Worm (Caenorhabditis elegans): Measurements from ENCODE around the gene W02H5.19.

Gene W02H5.19

ce11 chrV:2646067-2646466 is 7.4 kb downstream of the W02H5.19 start:
- no peak for TF ChIP-seq pha-4 (tag; optimal IDR thresholded peaks at IDR 0.05)
- TF ChIP-seq mml-1 (tag; optimal IDR thresholded peaks at IDR 0.05) = no peak
- no peak for TF ChIP-seq R02D3.7 (tag; optimal IDR thresholded peaks at IDR 0.05)
- no peak for TF ChIP-seq egl-27 (tag; optimal IDR thresholded peaks at IDR 0.05)
- TF ChIP-seq elt-1 (tag; optimal IDR thresholded peaks at IDR 0.05) = no peak
- TF ChIP-seq skn-1 (tag; optimal IDR thresholded peaks at IDR 0.05) = no peak
- no peak for TF ChIP-seq ceh-28 (tag; optimal IDR thresholded peaks at IDR 0.05)
- no peak for TF ChIP-seq fkh-2 (tag; optimal IDR thresholded peaks at IDR 0.05)
- TF ChIP-seq hmg-11 (tag; optimal IDR thresholded peaks at IDR 0.05) = no peak
- TF ChIP-seq lin-15B (tag; optimal IDR thresholded peaks at IDR 0.05) = no peak
- TF ChIP-seq zag-1 (tag; optimal IDR thresholded peaks at IDR 0.05) = no peak

- no peak for TF ChIP-seq ama-1 (optimal IDR thresholded peaks at IDR 0.05)
- TF ChIP-seq nhr-28 (tag; optimal IDR thresholded peaks at IDR 0.05) = no peak
- peak; percentile 86 for TF ChIP-seq nfya-1 (tag; optimal IDR thresholded peaks at IDR 0.05; ENCODE audit: insufficient read depth)
- TF ChIP-seq nhr-43 (tag; optimal IDR thresholded peaks at IDR 0.05; ENCODE audit: poor library complexity, severe bottlenecking) = no peak
- TF ChIP-seq unc-62 (GFP tag; optimal IDR thresholded peaks at IDR 0.05) = no peak
- TF ChIP-seq R02D3.7 (tag; optimal IDR thresholded peaks at IDR 0.05) = no peak
- no peak for TF ChIP-seq unc-39 (tag; optimal IDR thresholded peaks at IDR 0.05)
- TF ChIP-seq pha-4 (tag; optimal IDR thresholded peaks at IDR 0.05) = no peak
Measured at ce11 chrV:2647222-2647796, 8.6 kb downstream of the W02H5.19 start.

- TF ChIP-seq mml-1 (tag; optimal IDR thresholded peaks at IDR 0.05) (no peak), ztf-4 (tag; optimal IDR thresholded peaks at IDR 0.05) (no peak), nhr-76 (tag; optimal IDR thresholded peaks at IDR 0.05) (no peak), ceh-16 (tag; optimal IDR thresholded peaks at IDR 0.05) (no peak), egl-27 (tag; optimal IDR thresholded peaks at IDR 0.05) (no peak)
Measured at ce11 chrV:2650980-2651379, 12.3 kb downstream of the W02H5.19 start.

ce11 chrV:2652557-2653133 is 14.0 kb downstream of the W02H5.19 start, which contains the start of the genes W02H5.8 and angl-1:
Gene W02H5.8, minus strand, starts transcription at chrV:2652657.
Gene angl-1, plus strand, starts transcription at chrV:2653083.
- TF ChIP-seq nhr-77 (tag; optimal IDR thresholded peaks at IDR 0.05) = no peak
- TF ChIP-seq elt-2 (tag; optimal IDR thresholded peaks at IDR 0.05) = no peak
- no peak for TF ChIP-seq ztf-4 (tag; optimal IDR thresholded peaks at IDR 0.05)
- TF ChIP-seq ceh-82 (tag; optimal IDR thresholded peaks at IDR 0.05) = no peak
- TF ChIP-seq fos-1 (tag; optimal IDR thresholded peaks at IDR 0.05) = no peak
- no peak for TF ChIP-seq nhr-23 (tag; optimal IDR thresholded peaks at IDR 0.05)
- no peak for TF ChIP-seq ZK546.5 (tag; optimal IDR thresholded peaks at IDR 0.05)
- no peak for TF ChIP-seq mml-1 (tag; optimal IDR thresholded peaks at IDR 0.05)
- no peak for TF ChIP-seq nhr-28 (tag; optimal IDR thresholded peaks at IDR 0.05)
- no peak for TF ChIP-seq ama-1 (optimal IDR thresholded peaks at IDR 0.05)
- TF ChIP-seq elt-3 (tag; optimal IDR thresholded peaks at IDR 0.05) = no peak

- peak; percentile 78 for TF ChIP-seq pha-4 (tag; optimal IDR thresholded peaks at IDR 0.05)
- no peak for TF ChIP-seq fkh-2 (tag; optimal IDR thresholded peaks at IDR 0.05)
- peak; percentile 43 for TF ChIP-seq elt-2 (tag; optimal IDR thresholded peaks at IDR 0.05)
Measured at ce11 chrV:2656159-2656558, 17.5 kb downstream of the W02H5.19 start.

ce11 chrV:2657682-2658081 is 19.0 kb downstream of the W02H5.19 start:
- TF ChIP-seq ceh-28 (tag; optimal IDR thresholded peaks at IDR 0.05) = no peak
- TF ChIP-seq ceh-16 (tag; optimal IDR thresholded peaks at IDR 0.05) = no peak
- TF ChIP-seq pha-4 (tag; optimal IDR thresholded peaks at IDR 0.05) = peak; percentile 39
- TF ChIP-seq pqm-1 (tag; optimal IDR thresholded peaks at IDR 0.05) = peak; percentile 9
- peak; percentile 7 for TF ChIP-seq lin-15B (tag; optimal IDR thresholded peaks at IDR 0.05)
- TF ChIP-seq nfya-1 (tag; optimal IDR thresholded peaks at IDR 0.05; ENCODE audit: insufficient read depth) = peak; percentile 26
- TF ChIP-seq elt-2 (tag; optimal IDR thresholded peaks at IDR 0.05) = peak; percentile 50
- TF ChIP-seq nhr-23 (tag; optimal IDR thresholded peaks at IDR 0.05) = no peak
- TF ChIP-seq nhr-28 (tag; optimal IDR thresholded peaks at IDR 0.05) = no peak

- no peak for TF ChIP-seq egl-5 (tag; optimal IDR thresholded peaks at IDR 0.05)
- no peak for TF ChIP-seq mml-1 (tag; optimal IDR thresholded peaks at IDR 0.05)
- TF ChIP-seq aly-2 (tag; optimal IDR thresholded peaks at IDR 0.05) = no peak
- no peak for TF ChIP-seq elt-2 (tag; optimal IDR thresholded peaks at IDR 0.05)
- TF ChIP-seq nhr-11 (tag; optimal IDR thresholded peaks at IDR 0.05) = no peak
- no peak for TF ChIP-seq nhr-67 (tag; optimal IDR thresholded peaks at IDR 0.05)
- TF ChIP-seq nhr-76 (tag; optimal IDR thresholded peaks at IDR 0.05) = no peak
- no peak for TF ChIP-seq pqm-1 (tag; optimal IDR thresholded peaks at IDR 0.05)
- no peak for TF ChIP-seq nfya-1 (tag; optimal IDR thresholded peaks at IDR 0.05; ENCODE audit: insufficient read depth)
- TF ChIP-seq hmg-11 (tag; optimal IDR thresholded peaks at IDR 0.05) = no peak
- no peak for TF ChIP-seq elt-3 (tag; optimal IDR thresholded peaks at IDR 0.05)
Measured at ce11 chrV:2660457-2660856, 21.8 kb downstream of the W02H5.19 start.
